Worm (Caenorhabditis elegans): Measurements from ENCODE around the gene irld-11.
"Not testable (repeated sequence)": the region's sequence is repeated elsewhere in the genome, so short reads cannot be mapped to it uniquely, and the experiment has no call there.

DNA sequence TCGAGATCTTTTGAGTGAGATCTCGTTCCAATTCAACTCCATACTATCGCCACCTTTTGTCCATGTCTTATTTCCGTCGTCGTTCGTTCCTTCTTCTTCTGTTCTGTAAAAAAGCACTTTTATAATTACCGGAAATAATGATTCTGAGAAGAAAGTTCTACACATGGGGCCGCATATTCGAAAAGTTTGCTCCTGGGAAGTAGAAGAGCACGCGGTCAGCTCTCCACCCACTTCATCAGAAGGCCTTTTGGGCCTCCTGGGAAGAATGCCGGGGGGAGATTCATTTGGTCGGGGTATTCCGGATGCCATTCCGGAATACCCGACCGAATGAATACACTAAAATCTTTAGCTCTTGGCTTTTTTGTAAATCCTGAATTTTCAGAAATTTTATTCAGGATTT is 37.5 kb downstream of the irld-11 start, which contains the start of gene Y46H3C.5:
- not testable (repeated sequence) for TF ChIP-seq zfp-2 (tag; optimal IDR thresholded peaks at IDR 0.05); zip-2 (tag; optimal IDR thresholded peaks at IDR 0.05); unc-62 (GFP tag; optimal IDR thresholded peaks at IDR 0.05 in 1 of 2); unc-62 (tag; optimal IDR thresholded peaks at IDR 0.05); jun-1 (tag; optimal IDR thresholded peaks at IDR 0.05); mxl-3 (GFP tag; optimal IDR thresholded peaks at IDR 0.05); ceh-62 (tag; optimal IDR thresholded peaks at IDR 0.05); daf-8 (GFP tag; IDR thresholded peaks at IDR 0.05)
